Fruit fly (Drosophila melanogaster): ENCODE results near the gene CG5021.

DNA sequence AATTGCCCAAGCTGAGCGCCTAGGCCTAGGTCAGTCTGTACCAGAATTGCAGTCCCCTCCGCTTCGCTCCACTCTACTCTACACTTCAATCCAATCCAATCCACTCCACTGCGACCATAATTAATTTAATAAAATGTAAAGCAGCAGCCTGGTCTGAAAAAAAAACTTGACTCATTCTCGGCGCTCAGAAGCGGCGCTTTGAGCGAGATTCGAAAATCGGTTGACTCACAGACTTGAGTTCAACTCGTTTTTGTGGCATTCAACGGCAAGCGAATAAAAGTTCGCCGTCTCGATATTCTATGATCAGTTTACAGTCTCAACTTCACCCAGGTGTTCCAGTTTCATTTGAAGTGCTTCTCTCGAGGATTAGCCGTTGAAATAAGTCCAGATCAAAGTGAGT is 14.9 kb downstream of the CG5021 start, which contains the start of gene CG13314:
- no peak for TF ChIP-seq CG8478 (optimal IDR thresholded peaks at IDR 0.05)
- no peak for TF ChIP-seq CTCF (optimal IDR thresholded peaks at IDR 0.05)

Data from S2 (cell line).